Fruit fly (Drosophila melanogaster) whole organism, pupa: ENCODE results near the gene CG42505.

Source experiments
- CG34367 ChIP-seq: fragments of 200-800 bp; sonication (Bioruptor generic); optimal IDR thresholded peaks from 2 replicates; lab custom pipeline; 2018; ENCODE audit warnings: missing biosample characterization, mild to moderate bottlenecking, missing genetic modification characterization
- rn ChIP-seq: fragments of 200-800 bp; sonication (Bioruptor generic); IDR thresholded peaks from 2 replicates; pipeline ENCODE4 v1.3.6; 2022; ENCODE audit warnings: missing biosample characterization, missing genetic modification characterization

dm6 chr3R:12005417-12005816 lies 26.1 kb downstream of the CG42505 start, which contains the start of gene Tk:
- no peak for TF ChIP-seq CG34367 (tag; lab: Kevin White, UChicago)
- TF ChIP-seq rn (GFP tag; lab: Robert Waterston, UW) = no peak
